Fruit fly (Drosophila melanogaster) whole organism, prepupa: Measurements from ENCODE around the gene tara.

Source experiments
- CG10631 ChIP-seq: fragments of 200-800 bp; sonication (Bioruptor generic); optimal IDR thresholded peaks from 2 replicates; lab custom pipeline; 2016; ENCODE audit warnings: missing biosample characterization, missing genetic modification characterization
- CG10669 ChIP-seq: fragments of 200-800 bp; sonication (Bioruptor generic); optimal IDR thresholded peaks from 3 replicates; lab custom pipeline; 2018; ENCODE audit warnings: missing biosample characterization, mild to moderate bottlenecking, missing genetic modification characterization, moderate library complexity
- CG11294 ChIP-seq: fragments of 200-800 bp; sonication (Bioruptor generic); IDR thresholded peaks from 2 replicates; pipeline ENCODE4 v1.3.6; 2022; ENCODE audit warnings: missing biosample characterization, missing genetic modification characterization
- CG11762 ChIP-seq: fragments of 200-800 bp; sonication (Bioruptor generic); optimal IDR thresholded peaks from 3 replicates; lab custom pipeline; 2016; ENCODE audit warnings: missing biosample characterization, missing genetic modification characterization; ENCODE audit not compliant: insufficient read depth
- CG11902 ChIP-seq: fragments of 200-800 bp; sonication (Bioruptor generic); optimal IDR thresholded peaks from 3 replicates; lab custom pipeline; 2016; ENCODE audit warnings: missing biosample characterization, missing genetic modification characterization
- CG15336 ChIP-seq: fragments of 200-800 bp; sonication (Bioruptor generic); IDR thresholded peaks from 2 replicates; pipeline ENCODE4 v1.3.6; 2022; ENCODE audit warnings: missing biosample characterization, missing genetic modification characterization
- CG1621 ChIP-seq: fragments of 200-800 bp; sonication (Bioruptor generic); optimal IDR thresholded peaks from 3 replicates; lab custom pipeline; 2018; ENCODE audit warnings: missing biosample characterization, mild to moderate bottlenecking, missing genetic modification characterization
- CG16779 ChIP-seq: fragments of 200-800 bp; sonication (Bioruptor generic); optimal IDR thresholded peaks from 3 replicates; lab custom pipeline; 2017; ENCODE audit warnings: missing biosample characterization, mild to moderate bottlenecking, missing genetic modification characterization
- CG3032 ChIP-seq: fragments of 200-800 bp; optimal IDR thresholded peaks from 2 replicates; lab custom pipeline; 2019; ENCODE audit warnings: missing biosample characterization, mild to moderate bottlenecking, missing genetic modification characterization, moderate library complexity
- CG31627 ChIP-seq: fragments of 200-800 bp; sonication (Bioruptor generic); optimal IDR thresholded peaks from 3 replicates; lab custom pipeline; 2016; ENCODE audit warnings: missing biosample characterization, missing genetic modification characterization
- CG32006 ChIP-seq: fragments of 200-800 bp; sonication (Bioruptor generic); optimal IDR thresholded peaks from 3 replicates; lab custom pipeline; 2017; ENCODE audit warnings: missing biosample characterization, mild to moderate bottlenecking, missing genetic modification characterization
- CG34406 ChIP-seq: fragments of 200-800 bp; sonication (Bioruptor generic); optimal IDR thresholded peaks from 3 replicates; lab custom pipeline; 2016; ENCODE audit warnings: missing biosample characterization, missing genetic modification characterization
- CG3919 ChIP-seq: fragments of 200-800 bp; sonication (Bioruptor generic); optimal IDR thresholded peaks from 3 replicates; lab custom pipeline; 2016; ENCODE audit warnings: missing biosample characterization, missing genetic modification characterization
- CG4318 ChIP-seq: fragments of 200-800 bp; sonication (Bioruptor generic); optimal IDR thresholded peaks from 3 replicates; lab custom pipeline; 2017; ENCODE audit warnings: missing biosample characterization, mild to moderate bottlenecking, missing genetic modification characterization
- CG6276 ChIP-seq: fragments of 200-800 bp; sonication (Bioruptor generic); optimal IDR thresholded peaks from 2 replicates; lab custom pipeline; 2017; ENCODE audit warnings: missing biosample characterization, mild to moderate bottlenecking, missing genetic modification characterization
- CG6808 ChIP-seq: fragments of 200-800 bp; sonication (Bioruptor generic); optimal IDR thresholded peaks from 3 replicates; lab custom pipeline; 2017; ENCODE audit warnings: missing biosample characterization, missing genetic modification characterization, mild to moderate bottlenecking, moderate library complexity, missing genetic modification reagents
- CG8319 ChIP-seq: fragments of 200-800 bp; sonication (Bioruptor generic); optimal IDR thresholded peaks from 3 replicates; lab custom pipeline; 2016; ENCODE audit warnings: missing biosample characterization, missing genetic modification characterization
- CG9139 ChIP-seq: fragments of 200-800 bp; sonication (Bioruptor generic); optimal IDR thresholded peaks from 3 replicates; lab custom pipeline; 2017; ENCODE audit warnings: missing biosample characterization, mild to moderate bottlenecking, missing genetic modification characterization
- Eip75B ChIP-seq: fragments of 200-800 bp; sonication (Bioruptor generic); optimal IDR thresholded peaks from 3 replicates; lab custom pipeline; 2016; ENCODE audit warnings: missing biosample characterization, missing genetic modification characterization
- Eip78C ChIP-seq: fragments of 200-800 bp; sonication (Bioruptor generic); peaks from one replicate; lab custom pipeline; 2016; ENCODE audit warnings: missing biosample characterization, missing genetic modification characterization
- Ets96B ChIP-seq: fragments of 200-800 bp; optimal IDR thresholded peaks from 2 replicates; lab custom pipeline; 2019; ENCODE audit warnings: missing biosample characterization, mild to moderate bottlenecking, missing genetic modification characterization, moderate library complexity
- Gug ChIP-seq: fragments of 200-800 bp; sonication (Bioruptor generic); IDR thresholded peaks from 2 replicates; pipeline ENCODE4 v1.3.6; 2022; ENCODE audit warnings: missing biosample characterization, missing genetic modification characterization
- Hr39 ChIP-seq: fragments of 200-800 bp; sonication (Bioruptor generic); optimal IDR thresholded peaks from 2 replicates; lab custom pipeline; 2016; ENCODE audit warnings: missing biosample characterization, missing genetic modification characterization
- Hr4 ChIP-seq: fragments of 200-800 bp; sonication (Bioruptor generic); optimal IDR thresholded peaks from 3 replicates; lab custom pipeline; 2016; ENCODE audit warnings: missing biosample characterization, missing genetic modification characterization
- Lpt ChIP-seq: fragments of 200-800 bp; sonication (Bioruptor generic); optimal IDR thresholded peaks from 3 replicates; lab custom pipeline; 2016; ENCODE audit warnings: missing biosample characterization, missing genetic modification characterization
- Met ChIP-seq: fragments of 200-800 bp; sonication (Bioruptor generic); optimal IDR thresholded peaks from 3 replicates; lab custom pipeline; 2016; ENCODE audit warnings: missing biosample characterization, missing genetic modification characterization
- Smox ChIP-seq: fragments of 200-800 bp; sonication (Bioruptor generic); optimal IDR thresholded peaks from 3 replicates; lab custom pipeline; 2016; ENCODE audit warnings: missing biosample characterization, missing genetic modification characterization
- Sox102F ChIP-seq: fragments of 200-800 bp; sonication (Bioruptor generic); optimal IDR thresholded peaks from 2 replicates; lab custom pipeline; 2016; ENCODE audit warnings: missing biosample characterization, mild to moderate bottlenecking, missing genetic modification characterization
- Sox15 ChIP-seq: fragments of 200-800 bp; sonication (Bioruptor generic); optimal IDR thresholded peaks from 3 replicates; lab custom pipeline; 2016; ENCODE audit warnings: missing biosample characterization, missing genetic modification characterization
- achi ChIP-seq: fragments of 200-800 bp; sonication (Bioruptor generic); optimal IDR thresholded peaks from 3 replicates; lab custom pipeline; 2016; ENCODE audit warnings: missing biosample characterization, missing genetic modification characterization
- cyc ChIP-seq: fragments of 200-800 bp; sonication (Bioruptor generic); optimal IDR thresholded peaks from 3 replicates; lab custom pipeline; 2016; ENCODE audit warnings: missing biosample characterization, missing genetic modification characterization
- dac ChIP-seq: fragments of 200-800 bp; sonication (Bioruptor generic); optimal IDR thresholded peaks from 2 replicates; lab custom pipeline; 2017; ENCODE audit warnings: missing biosample characterization, mild to moderate bottlenecking, missing genetic modification characterization
- dsx ChIP-seq: fragments of 200-800 bp; optimal IDR thresholded peaks from 3 replicates; lab custom pipeline; 2019; ENCODE audit warnings: missing biosample characterization, mild to moderate bottlenecking, missing genetic modification characterization, moderate library complexity; ENCODE audit not compliant: poor library complexity, severe bottlenecking
- eg ChIP-seq: fragments of 200-800 bp; sonication (Bioruptor generic); IDR thresholded peaks from 3 replicates; pipeline ENCODE4 v1.3.6; 2022; ENCODE audit warnings: missing biosample characterization, missing genetic modification characterization
- fd59A ChIP-seq: fragments of 200-800 bp; sonication (Bioruptor generic); optimal IDR thresholded peaks from 2 replicates; lab custom pipeline; 2017; ENCODE audit warnings: missing biosample characterization, mild to moderate bottlenecking, missing genetic modification characterization, missing genetic modification reagents
- fd85E ChIP-seq: fragments of 200-800 bp; sonication (Bioruptor generic); optimal IDR thresholded peaks from 3 replicates; lab custom pipeline; 2016; ENCODE audit warnings: missing biosample characterization, missing genetic modification characterization
- fkh ChIP-seq: fragments of 200-800 bp; sonication (Bioruptor generic); optimal IDR thresholded peaks from 3 replicates; lab custom pipeline; 2017; ENCODE audit warnings: missing biosample characterization, mild to moderate bottlenecking, missing genetic modification characterization, moderate library complexity
- net ChIP-seq: fragments of 200-800 bp; sonication (Bioruptor generic); optimal IDR thresholded peaks from 3 replicates; lab custom pipeline; 2016; ENCODE audit warnings: missing biosample characterization, missing genetic modification characterization
- pdm3 ChIP-seq: fragments of 200-800 bp; sonication (Bioruptor generic); optimal IDR thresholded peaks from 3 replicates; lab custom pipeline; 2016; ENCODE audit warnings: missing biosample characterization, missing genetic modification characterization
- salr ChIP-seq, 2 experiments: fragments of 200-800 bp; sonication (Bioruptor generic); optimal IDR thresholded peaks; 3 replicates each; lab custom pipeline; 2016 to 2018; ENCODE audit warnings: missing biosample characterization in 2 of 2, missing genetic modification characterization in 2 of 2, mild to moderate bottlenecking in 1 of 2
- spab ChIP-seq: fragments of 200-800 bp; sonication (Bioruptor generic); optimal IDR thresholded peaks from 2 replicates; lab custom pipeline; 2017; ENCODE audit warnings: missing biosample characterization, mild to moderate bottlenecking, missing genetic modification characterization, missing genetic modification reagents
- ss ChIP-seq, 2 experiments: fragments of 200-800 bp; sonication (Bioruptor generic); optimal IDR thresholded peaks; 2 replicates in 1 of 2; 3 replicates in 1 of 2; lab custom pipeline; 2017 to 2018; ENCODE audit warnings: mild to moderate bottlenecking in 2 of 2, missing biosample characterization in 2 of 2, missing genetic modification characterization in 2 of 2, moderate library complexity in 1 of 2
- svp ChIP-seq: fragments of 200-800 bp; sonication (Bioruptor generic); peaks from one replicate; lab custom pipeline; 2016; ENCODE audit warnings: missing biosample characterization, missing genetic modification characterization
- topi ChIP-seq: fragments of 200-800 bp; sonication (Bioruptor generic); optimal IDR thresholded peaks from 3 replicates; lab custom pipeline; 2016; ENCODE audit warnings: missing biosample characterization, missing genetic modification characterization
- vri ChIP-seq: fragments of 200-800 bp; sonication (Bioruptor generic); optimal IDR thresholded peaks from 3 replicates; lab custom pipeline; 2016; ENCODE audit warnings: missing biosample characterization, mild to moderate bottlenecking, missing genetic modification characterization

Gene tara

dm6 chr3R:16221359-16222299, 3.8 kb upstream of the tara start (continued):
- TF ChIP-seq CG11294 (GFP tag; lab: Robert Waterston, UW) (peak; percentile 59), Sox102F (GFP tag; lab: Kevin White, UChicago) (peak; percentile 40), CG10631 (GFP tag; lab: Kevin White, UChicago) (peak; percentile 90), ss (GFP tag; optimal IDR thresholded peaks at IDR 0.05; lab: Kevin White, UChicago) (peak; percentile 81 to 89), CG11902 (GFP tag; lab: Kevin White, UChicago) (peak; percentile 78), CG8319 (peak; percentile 58), CG3032 (tag; lab: Kevin White, UChicago) (peak; percentile 89), eg (GFP tag; lab: Robert Waterston, UW) (peak; percentile 72; the same call in 2 of the 3 replicates), vri (no peak), CG1621 (tag; lab: Kevin White, UChicago) (no peak)

DNA sequence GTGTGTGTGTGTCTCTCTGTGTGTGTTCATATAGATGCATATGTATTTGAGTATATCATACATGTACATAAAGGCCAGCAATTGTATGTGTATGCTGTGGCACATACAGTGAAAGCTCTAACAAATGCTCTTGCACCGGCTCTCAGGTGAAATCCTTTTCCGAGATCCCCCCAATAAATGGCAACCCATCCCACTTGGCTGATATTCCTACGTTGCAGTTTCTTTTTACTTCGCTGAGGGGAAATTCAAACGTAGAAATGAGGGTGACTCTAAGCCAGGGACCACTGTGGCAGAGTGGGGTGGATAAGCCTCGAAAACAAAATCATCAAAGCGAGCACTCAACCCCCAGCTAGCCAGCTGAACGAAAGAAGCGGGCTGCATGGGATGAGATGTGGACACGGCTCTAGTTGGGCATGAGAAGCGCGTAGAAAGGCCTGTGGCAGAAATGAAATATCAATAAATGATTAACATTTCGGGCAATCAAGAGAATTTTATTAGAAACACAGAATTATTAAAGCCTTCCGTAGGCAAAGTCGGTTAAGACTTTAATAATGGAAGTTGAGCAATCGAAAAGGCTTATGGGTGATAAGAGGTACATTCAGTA, 3.0 kb upstream of the tara start:
- peak; percentile 94 for TF ChIP-seq CG10631 (GFP tag; lab: Kevin White, UChicago)
- peak; percentile 99 for TF ChIP-seq CG15336 (GFP tag; lab: Robert Waterston, UW)
- TF ChIP-seq dac = peak; percentile 97
- TF ChIP-seq Ets96B = peak; percentile 97
- peak; percentile 96 for TF ChIP-seq CG32006 (GFP tag; lab: Kevin White, UChicago)
- peak; percentile 100 for TF ChIP-seq eg (GFP tag; lab: Robert Waterston, UW)
- TF ChIP-seq vri = peak; percentile 95
- TF ChIP-seq CG31627 (GFP tag; lab: Kevin White, UChicago) = peak; percentile 98
- TF ChIP-seq net = peak; percentile 96
- TF ChIP-seq CG3032 (tag; lab: Kevin White, UChicago) = peak; percentile 91
- peak; percentile 93 for TF ChIP-seq CG16779 (tag; lab: Kevin White, UChicago)
- peak; percentile 98 for TF ChIP-seq Gug
- peak; percentile 92 for TF ChIP-seq fd59A (GFP tag; lab: Kevin White, UChicago)
- TF ChIP-seq CG10669 (GFP tag; lab: Kevin White, UChicago) = peak; percentile 97
- TF ChIP-seq CG6276 (GFP tag; lab: Kevin White, UChicago) = peak; percentile 96
- TF ChIP-seq Eip78C (GFP tag; lab: Kevin White, UChicago) = peak; percentile 99
- peak; percentile 98 for TF ChIP-seq Eip75B (GFP tag; lab: Kevin White, UChicago)
- peak; percentile 92 for TF ChIP-seq CG4318 (GFP tag; lab: Kevin White, UChicago)
- TF ChIP-seq spab (GFP tag; lab: Kevin White, UChicago) = peak; percentile 85
- TF ChIP-seq fkh = peak; percentile 93
- peak; percentile 99 for TF ChIP-seq svp (GFP tag; lab: Kevin White, UChicago)
- peak; percentile 88 for TF ChIP-seq fd85E (GFP tag; lab: Kevin White, UChicago)
- TF ChIP-seq CG11294 (GFP tag; lab: Robert Waterston, UW) = peak; percentile 99
- peak; percentile 87 for TF ChIP-seq CG9139 (GFP tag; lab: Kevin White, UChicago)
- TF ChIP-seq achi (GFP tag; lab: Kevin White, UChicago) = peak; percentile 94
- TF ChIP-seq Hr39 = peak; percentile 98
- TF ChIP-seq CG6808 (GFP tag; lab: Kevin White, UChicago) = peak; percentile 85
- peak; percentile 89 for TF ChIP-seq Sox15
- peak; percentile 99 for TF ChIP-seq pdm3 (GFP tag; lab: Kevin White, UChicago)
- peak; percentile 94 for TF ChIP-seq Smox
- peak; percentile 99 for TF ChIP-seq Hr4 (GFP tag; lab: Kevin White, UChicago)
- peak; percentile 60 to 93 for TF ChIP-seq salr (GFP tag; optimal IDR thresholded peaks at IDR 0.05; lab: Kevin White, UChicago)
- peak; percentile 87 for TF ChIP-seq CG8319
- TF ChIP-seq CG1621 (tag; lab: Kevin White, UChicago) = peak; percentile 97
- TF ChIP-seq Sox102F (GFP tag; lab: Kevin White, UChicago) = peak; percentile 96
- TF ChIP-seq cyc (GFP tag; lab: Kevin White, UChicago) = peak; percentile 99
- TF ChIP-seq topi (GFP tag; lab: Kevin White, UChicago) = peak; percentile 96
- TF ChIP-seq dsx (GFP tag; lab: Kevin White, UChicago) = peak; percentile 94
- TF ChIP-seq Lpt (GFP tag; lab: Kevin White, UChicago) = peak; percentile 99
- TF ChIP-seq CG11762 = peak; percentile 94
- peak; percentile 85 for TF ChIP-seq CG34406
- TF ChIP-seq Met (GFP tag; lab: Kevin White, UChicago) = peak; percentile 97
- TF ChIP-seq CG3919 (GFP tag; lab: Kevin White, UChicago) = peak; percentile 98
